Fruit fly (Drosophila melanogaster): ENCODE measurements around the gene fd96Ca.

DNA sequence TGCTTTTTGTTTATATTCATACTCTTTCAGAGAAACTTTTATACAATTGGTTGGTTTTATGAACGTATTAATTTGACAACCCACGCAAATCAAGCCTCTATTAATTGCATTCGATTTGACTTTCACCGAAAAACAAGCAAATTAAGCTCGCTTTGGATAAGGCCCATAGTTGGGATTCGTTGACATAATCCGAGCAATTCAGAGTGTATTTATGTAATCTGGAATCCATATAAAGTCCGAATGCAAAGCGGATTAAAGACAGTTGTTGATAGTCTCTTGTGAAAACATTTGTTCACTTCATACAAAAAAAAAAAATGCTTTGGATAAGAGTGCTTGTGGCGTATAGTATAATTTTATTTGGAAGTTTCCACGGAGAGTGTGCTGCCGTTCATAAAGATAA is 19.8 kb downstream of the fd96Ca start, which contains the start of gene CG45095:
- TF ChIP-seq CTCF (optimal IDR thresholded peaks at IDR 0.05) (no peak), CG8478 (optimal IDR thresholded peaks at IDR 0.05) (no peak)
